Fruit fly (Drosophila melanogaster) Kc167 (cell line): ENCODE data around the gene Inx3.

Experiments used
- Myc ChIP-seq: fragments of >200 bp; optimal IDR thresholded peaks from 2 replicates; lab custom pipeline; 2017; ENCODE audit warnings: missing external identifiers
- Sin3A ChIP-seq: fragments of >200 bp; optimal IDR thresholded peaks from 2 replicates; lab custom pipeline; 2018; ENCODE audit warnings: missing external identifiers
- h ChIP-seq: fragments of >200 bp; optimal IDR thresholded peaks from 3 replicates; lab custom pipeline; 2018; ENCODE audit warnings: missing external identifiers
- insv ChIP-seq: fragments of >200 bp; optimal IDR thresholded peaks from 3 replicates; lab custom pipeline; 2018; ENCODE audit warnings: missing external identifiers
- psq ChIP-seq: fragments of >200 bp; optimal IDR thresholded peaks from 2 replicates; lab custom pipeline; 2017; ENCODE audit warnings: missing external identifiers
- ttk ChIP-seq: sonication (Bioruptor generic); optimal IDR thresholded peaks from 2 replicates; lab custom pipeline; 2017; ENCODE audit warnings: missing external identifiers

Inx3 gene

DNA sequence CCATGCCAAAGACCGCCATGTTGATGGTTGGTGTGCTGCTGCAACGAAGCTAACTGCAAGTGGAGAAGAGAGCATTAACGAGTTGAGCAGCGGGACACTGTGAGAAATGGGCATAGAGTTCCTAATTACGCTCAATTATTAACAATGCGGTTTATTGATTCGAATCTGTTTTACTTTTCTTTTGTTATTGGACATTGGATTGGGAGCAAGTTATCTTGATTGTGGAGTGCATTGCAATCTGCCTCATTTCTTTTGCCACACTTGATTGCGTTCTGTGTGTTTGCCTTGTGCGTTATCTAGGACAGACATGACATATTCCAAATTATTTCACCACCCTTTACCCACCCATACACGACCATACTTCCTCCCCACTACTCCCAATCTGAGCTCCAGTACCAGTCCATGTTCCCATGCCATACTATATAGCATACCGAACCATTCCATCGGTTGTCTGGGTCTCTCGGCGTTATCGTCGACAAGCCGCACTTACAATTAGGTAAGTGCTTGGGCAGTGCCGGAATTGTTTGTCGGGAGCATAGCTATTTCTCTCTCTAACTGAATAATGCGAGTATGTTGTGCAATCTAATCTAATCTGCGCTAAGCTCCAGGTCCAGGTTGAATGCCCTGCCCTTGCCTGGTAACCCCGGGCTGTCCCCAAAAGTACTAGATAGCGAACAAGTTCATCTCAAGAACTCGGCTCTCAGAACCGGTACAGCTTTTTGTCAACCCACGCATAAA, 1.8 kb downstream of the Inx3 start:
- TF ChIP-seq h (no peak), ttk (lab: Kevin White, UChicago) (no peak), insv (lab: Kevin White, UChicago) (no peak), Myc (lab: Kevin White, UChicago) (no peak), Sin3A (lab: Kevin White, UChicago) (no peak), psq (lab: Kevin White, UChicago) (no peak)

DNA sequence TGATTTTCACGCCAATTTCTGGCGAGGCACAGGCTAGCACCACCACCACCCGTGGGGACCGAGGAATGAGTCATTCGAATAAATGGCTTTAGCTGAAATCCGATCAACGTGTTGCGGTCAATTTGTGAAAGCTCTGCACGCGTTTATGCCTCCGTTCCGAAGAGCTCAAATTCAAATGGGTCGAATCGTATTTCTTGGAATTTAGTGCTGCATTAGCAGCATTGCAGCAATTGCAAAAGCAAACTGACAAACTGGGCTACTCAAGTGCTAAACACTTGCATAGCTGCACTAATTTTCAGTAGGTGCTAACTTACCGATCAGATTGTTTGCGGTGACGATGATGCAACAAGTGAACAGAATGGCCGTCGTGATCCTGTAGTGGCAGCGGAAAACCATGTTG, 2.5 kb downstream of the Inx3 start:
- no peak for TF ChIP-seq psq (lab: Kevin White, UChicago)
- no peak for TF ChIP-seq insv (lab: Kevin White, UChicago)
- TF ChIP-seq Myc (lab: Kevin White, UChicago): no peak
- no peak for TF ChIP-seq ttk (lab: Kevin White, UChicago)
- no peak for TF ChIP-seq h
- TF ChIP-seq Sin3A (lab: Kevin White, UChicago): no peak

DNA sequence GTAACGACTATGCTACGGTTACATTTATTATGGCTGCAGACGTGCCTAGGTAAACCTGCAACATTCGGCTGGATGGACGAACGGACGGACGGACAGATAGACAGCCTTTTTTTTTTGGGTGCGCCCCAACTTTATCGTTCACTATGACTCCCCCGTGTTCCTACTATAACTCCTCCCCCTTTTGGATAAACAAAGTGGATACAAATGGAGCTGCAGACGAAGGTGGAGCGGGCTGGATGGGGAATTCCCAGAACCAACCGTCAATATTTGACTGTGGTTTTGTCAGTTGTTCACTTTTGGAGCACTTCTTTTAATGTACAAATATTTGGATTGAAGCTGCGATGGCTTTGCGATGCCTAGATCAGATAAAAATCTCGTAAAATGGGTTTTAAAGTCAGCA, 3.2 kb downstream of the Inx3 start:
- no peak for TF ChIP-seq h
- no peak for TF ChIP-seq psq (lab: Kevin White, UChicago)
- TF ChIP-seq ttk (lab: Kevin White, UChicago): no peak
- no peak for TF ChIP-seq insv (lab: Kevin White, UChicago)
- no peak for TF ChIP-seq Myc (lab: Kevin White, UChicago)
- no peak for TF ChIP-seq Sin3A (lab: Kevin White, UChicago)

DNA sequence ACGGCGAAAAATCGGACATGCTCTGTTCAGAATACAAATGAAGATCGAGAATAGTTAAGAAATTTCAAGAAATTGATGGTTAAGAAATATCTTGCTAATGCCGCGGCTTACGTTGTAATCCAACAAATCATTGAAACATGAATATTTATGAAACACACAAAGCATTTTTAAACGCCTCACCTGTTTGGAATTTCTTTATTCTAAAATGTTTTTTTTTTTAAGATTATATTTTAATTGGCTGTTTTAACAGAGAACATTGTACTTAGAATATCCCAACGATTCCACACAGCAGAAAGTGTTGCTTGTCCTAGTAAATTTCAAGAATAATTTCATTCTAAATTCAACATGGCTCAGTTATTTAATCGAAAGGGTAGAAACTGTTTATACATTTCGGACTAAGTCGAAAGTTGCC, 7.3 kb downstream of the Inx3 start:
- TF ChIP-seq h (no peak), insv (lab: Kevin White, UChicago) (no peak), Myc (lab: Kevin White, UChicago) (no peak), Sin3A (lab: Kevin White, UChicago) (no peak), ttk (lab: Kevin White, UChicago) (no peak), psq (lab: Kevin White, UChicago) (no peak)

DNA sequence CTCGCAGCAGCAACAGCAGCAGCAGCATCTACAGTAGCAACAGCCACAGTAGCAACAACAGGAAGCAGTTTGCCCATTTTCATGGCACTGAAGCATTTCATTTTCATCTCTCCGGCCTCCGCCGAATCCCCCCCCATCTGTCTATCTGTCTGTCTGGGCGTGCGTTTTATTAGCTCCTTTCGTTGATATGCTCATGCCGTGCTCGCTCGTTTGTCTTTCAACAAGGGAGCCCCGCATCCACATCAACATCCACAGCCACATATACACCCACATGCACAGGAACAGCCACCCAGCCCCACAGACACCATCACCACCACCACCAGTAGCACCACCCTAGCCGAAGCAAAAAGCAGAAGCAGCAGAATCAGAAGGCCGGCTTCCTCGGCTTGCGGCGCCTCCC, 7.8 kb downstream of the Inx3 start:
- TF ChIP-seq h: no peak
- no peak for TF ChIP-seq psq (lab: Kevin White, UChicago)
- TF ChIP-seq insv (lab: Kevin White, UChicago): no peak
- TF ChIP-seq ttk (lab: Kevin White, UChicago): no peak
- TF ChIP-seq Myc (lab: Kevin White, UChicago): no peak
- no peak for TF ChIP-seq Sin3A (lab: Kevin White, UChicago)

DNA sequence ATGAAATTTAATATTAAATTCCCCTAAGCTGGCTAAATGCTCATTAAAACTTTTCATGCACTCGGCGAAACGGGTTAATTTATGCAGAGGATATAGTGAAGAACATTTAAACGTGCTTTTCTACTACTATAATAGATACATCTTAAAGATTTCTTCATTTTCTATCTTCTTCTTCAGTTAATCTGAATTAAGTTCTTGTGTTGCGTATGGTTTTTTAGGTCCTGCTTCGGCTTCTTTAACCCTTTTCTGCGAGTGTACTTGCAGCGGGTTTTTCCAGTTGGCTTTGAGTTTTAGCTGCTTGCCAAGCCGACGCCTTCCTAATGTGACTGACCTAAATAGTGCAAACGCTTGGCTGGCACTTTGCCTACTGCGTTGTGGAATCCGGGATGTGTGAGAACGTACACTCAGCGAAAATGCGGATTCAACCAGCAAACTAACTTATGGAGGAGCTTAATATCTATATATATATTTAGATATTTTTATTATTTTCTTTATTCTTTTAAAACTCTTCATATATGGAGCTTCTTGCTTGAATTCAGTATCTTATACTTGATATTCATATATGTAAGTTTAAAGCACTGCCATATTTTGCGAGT, 8.5 kb downstream of the Inx3 start:
- TF ChIP-seq Myc (lab: Kevin White, UChicago) (no peak), h (no peak), Sin3A (lab: Kevin White, UChicago) (no peak), insv (lab: Kevin White, UChicago) (no peak), psq (lab: Kevin White, UChicago) (no peak), ttk (lab: Kevin White, UChicago) (no peak)

DNA sequence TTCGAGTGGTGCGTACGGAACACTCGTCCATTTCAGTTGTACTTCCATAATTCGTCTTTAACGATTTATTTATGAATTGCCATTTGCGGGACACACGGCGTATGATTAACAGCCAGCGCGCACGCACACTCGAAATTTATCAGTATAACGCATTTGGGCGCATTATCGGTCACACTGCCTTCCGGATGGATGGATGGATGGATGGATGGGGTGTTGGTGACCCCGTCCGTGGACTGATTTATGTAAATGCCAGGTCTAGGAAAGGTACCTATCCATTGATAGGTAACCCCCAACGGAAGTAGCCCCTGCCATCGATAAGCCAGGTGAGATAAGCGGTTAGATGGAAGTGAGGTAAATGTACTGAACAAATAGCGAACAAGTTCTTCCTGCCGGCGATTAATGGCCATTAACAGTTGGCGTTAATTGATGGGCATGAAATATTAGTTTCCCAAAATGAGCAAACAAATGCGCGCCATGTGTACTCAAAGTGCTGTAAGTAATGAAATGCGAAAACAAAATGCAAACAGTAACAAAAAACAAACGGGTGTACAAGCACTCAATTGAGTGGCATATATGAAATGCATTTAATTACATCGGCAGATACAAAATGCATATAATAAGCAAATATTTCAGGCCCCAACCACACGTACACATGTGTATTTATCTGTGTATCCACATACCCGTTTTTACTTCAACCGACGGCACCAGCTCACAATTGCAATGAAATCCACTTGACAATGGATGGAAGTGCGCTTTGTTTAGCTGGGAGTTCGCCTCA, 10.4 kb downstream of the Inx3 start:
- TF ChIP-seq ttk (lab: Kevin White, UChicago) (no peak), h (no peak), Sin3A (lab: Kevin White, UChicago) (no peak), psq (lab: Kevin White, UChicago) (no peak)

DNA sequence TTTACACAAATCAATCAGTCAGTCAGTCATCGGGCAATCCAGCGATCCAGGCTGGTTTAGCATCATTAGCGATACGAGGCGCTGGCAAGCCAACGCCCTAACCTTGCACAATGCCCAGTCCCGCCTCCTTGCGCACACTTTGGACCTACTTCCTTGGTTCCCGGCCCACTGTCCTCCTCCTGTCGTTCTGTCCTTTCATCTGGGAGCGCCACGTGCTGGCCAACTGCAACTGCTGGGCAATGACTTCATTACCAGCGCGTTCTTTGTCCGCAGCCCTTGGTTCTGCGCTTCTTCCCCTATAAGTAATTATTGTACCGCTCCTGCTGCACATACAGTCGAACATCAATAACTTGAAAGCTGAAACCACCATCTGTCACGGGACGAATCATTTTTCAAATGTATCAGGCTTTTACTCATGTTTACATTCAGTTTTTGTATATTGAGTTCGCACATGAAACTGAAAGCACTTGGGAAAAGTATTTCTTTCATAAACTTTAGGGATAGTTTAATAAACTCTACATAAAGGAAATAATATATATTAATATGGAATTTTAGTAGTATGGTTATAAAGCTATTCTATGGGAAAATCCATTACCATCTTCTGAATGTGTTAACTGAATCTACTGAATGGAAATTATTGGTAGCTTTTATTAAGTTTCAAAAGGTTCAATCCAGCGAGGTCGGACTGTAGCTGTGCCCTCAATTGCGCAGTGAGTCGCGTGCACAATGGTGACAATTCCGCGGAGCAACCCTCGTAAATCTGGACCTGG, 11.6 kb downstream of the Inx3 start:
- no peak for TF ChIP-seq psq (lab: Kevin White, UChicago)
- TF ChIP-seq Sin3A (lab: Kevin White, UChicago): no peak
- TF ChIP-seq ttk (lab: Kevin White, UChicago): no peak
- TF ChIP-seq Myc (lab: Kevin White, UChicago): no peak
- TF ChIP-seq insv (lab: Kevin White, UChicago): no peak
- no peak for TF ChIP-seq h

DNA sequence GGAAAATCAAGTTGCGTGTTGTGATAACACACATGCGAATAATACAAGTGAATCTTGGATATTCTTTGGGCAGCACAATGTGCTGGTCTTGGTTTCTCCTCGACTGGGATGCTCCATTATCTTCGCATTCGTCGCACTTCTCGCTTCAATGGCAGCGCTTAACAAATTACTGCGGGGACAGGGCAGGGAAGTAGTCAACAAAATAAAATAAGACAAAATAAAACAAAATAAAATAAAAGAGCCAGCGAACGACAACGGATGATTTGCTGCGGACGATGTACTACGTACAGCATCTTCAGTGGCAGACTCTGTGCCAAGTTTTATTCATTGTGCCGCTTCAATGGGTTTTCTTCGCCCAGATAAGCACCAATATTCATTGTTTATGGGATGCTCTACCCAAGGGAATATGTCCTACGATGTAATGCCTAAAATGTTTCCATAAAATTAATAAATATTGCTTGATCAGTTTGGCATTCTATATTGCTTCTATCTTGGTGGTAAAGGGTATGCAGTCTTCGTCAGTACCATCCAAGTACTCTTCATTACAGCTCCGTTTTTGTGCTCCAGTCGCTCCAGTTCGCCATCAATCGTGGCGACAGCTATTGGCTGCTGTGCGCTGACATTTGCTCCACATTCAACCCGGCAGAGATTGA, 12.3 kb downstream of the Inx3 start:
- TF ChIP-seq psq (lab: Kevin White, UChicago): no peak
- TF ChIP-seq insv (lab: Kevin White, UChicago): no peak
- no peak for TF ChIP-seq Myc (lab: Kevin White, UChicago)
- no peak for TF ChIP-seq Sin3A (lab: Kevin White, UChicago)
- TF ChIP-seq h: no peak
- no peak for TF ChIP-seq ttk (lab: Kevin White, UChicago)

DNA sequence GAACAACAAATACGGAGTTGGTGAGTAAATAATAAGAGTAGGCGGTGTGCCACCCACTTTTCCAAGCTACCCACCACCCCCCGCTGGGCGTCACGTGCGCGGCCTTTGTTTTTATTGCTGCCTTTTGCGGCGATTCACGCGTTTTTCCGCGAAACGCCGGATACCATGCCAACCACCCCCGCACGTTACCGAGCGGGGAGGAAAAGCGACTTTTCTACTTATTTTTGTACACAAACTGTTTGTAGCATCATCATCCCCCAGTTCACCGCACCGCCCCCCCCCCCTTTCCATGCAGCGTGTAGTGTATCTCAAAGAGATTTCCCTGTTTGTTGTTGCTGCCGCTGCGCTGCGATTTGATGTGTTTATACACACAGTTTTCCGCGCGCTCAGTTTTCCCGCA, 13.3 kb downstream of the Inx3 start:
- TF ChIP-seq Sin3A (lab: Kevin White, UChicago) (no peak), h (no peak), psq (lab: Kevin White, UChicago) (no peak), Myc (lab: Kevin White, UChicago) (no peak), ttk (lab: Kevin White, UChicago) (no peak), insv (lab: Kevin White, UChicago) (no peak)
